Fruit fly (Drosophila melanogaster): ENCODE measurements around the gene CG32816.

dm6 chrX:366854-367253 is 103.7 kb downstream of the CG32816 start:
- TF ChIP-seq insv (optimal IDR thresholded peaks at IDR 0.05) (no peak), h (optimal IDR thresholded peaks at IDR 0.05) (no peak)
